Fruit fly (Drosophila melanogaster): ENCODE measurements around the gene CG6656.

The CG6656 gene

DNA sequence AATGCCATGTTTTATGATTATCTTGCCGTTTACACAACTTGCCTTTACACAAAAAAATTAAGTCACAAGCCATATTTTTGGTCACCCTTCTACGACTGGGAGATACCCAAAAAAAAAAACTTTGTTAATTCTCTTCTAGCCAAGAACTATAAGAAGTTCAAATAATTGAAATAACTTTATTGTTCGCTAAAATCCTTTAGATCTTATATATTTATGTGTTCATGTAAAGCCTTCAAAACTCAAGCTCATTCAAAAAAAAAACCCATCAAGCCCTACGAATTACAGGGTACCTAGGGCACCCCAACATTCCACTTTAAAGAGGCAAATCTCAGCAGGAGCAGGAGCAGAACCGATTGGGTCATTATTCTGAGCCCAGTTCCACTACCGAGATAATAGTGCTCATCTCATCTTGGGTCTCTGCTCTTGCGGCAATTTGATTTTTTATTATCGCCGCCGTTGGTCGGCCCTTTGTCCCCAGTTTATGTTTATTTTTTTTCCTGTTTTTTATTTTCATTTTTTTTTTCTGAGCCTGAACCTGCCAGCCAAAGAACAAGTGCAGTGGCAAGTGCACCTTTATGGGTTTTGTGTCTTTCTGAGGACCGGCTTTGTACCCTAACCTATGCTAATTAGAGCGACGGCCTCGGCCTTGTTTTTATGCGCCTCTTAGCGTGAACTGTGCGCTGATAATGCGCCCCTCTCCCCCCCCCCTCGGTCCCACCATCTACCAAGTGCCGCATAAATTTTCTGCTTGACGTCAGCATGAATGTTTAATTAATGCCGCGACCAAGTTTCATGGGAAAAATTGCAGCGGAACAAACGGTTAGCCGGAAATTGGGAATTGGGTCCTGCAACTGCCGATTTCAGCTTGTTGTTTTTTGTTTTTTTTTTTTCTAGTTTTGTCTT lies 33.4 kb upstream of the CG6656 start (continued):
- peak; percentile 14 for TF ChIP-seq CG3919 (GFP tag; optimal IDR thresholded peaks at IDR 0.05)
- no peak for TF ChIP-seq CG15336 (GFP tag; IDR thresholded peaks at IDR 0.05)
- no peak for TF ChIP-seq Lpt (GFP tag; optimal IDR thresholded peaks at IDR 0.05)
- TF ChIP-seq salr (GFP tag; optimal IDR thresholded peaks at IDR 0.05): no peak
- TF ChIP-seq CG34406 (GFP tag; optimal IDR thresholded peaks at IDR 0.05): no peak
- TF ChIP-seq dac (GFP tag; optimal IDR thresholded peaks at IDR 0.05): no peak
- peak; percentile 30 for TF ChIP-seq CG6792 (GFP tag; optimal IDR thresholded peaks at IDR 0.05)
- no peak for TF ChIP-seq eg (GFP tag; IDR thresholded peaks at IDR 0.05)
- TF ChIP-seq Eip93F (GFP tag; optimal IDR thresholded peaks at IDR 0.05): no peak
- TF ChIP-seq Hr39 (GFP tag; optimal IDR thresholded peaks at IDR 0.05): peak; percentile 19
- peak; percentile 33 for TF ChIP-seq cyc (GFP tag; optimal IDR thresholded peaks at IDR 0.05)
- TF ChIP-seq CG8319 (GFP tag; optimal IDR thresholded peaks at IDR 0.05): no peak
- TF ChIP-seq vri (GFP tag; optimal IDR thresholded peaks at IDR 0.05): no peak
- no peak for TF ChIP-seq fd85E (GFP tag; optimal IDR thresholded peaks at IDR 0.05)
- no peak for TF ChIP-seq CG6854 (GFP tag; optimal IDR thresholded peaks at IDR 0.05)
- TF ChIP-seq fd59A (GFP tag; optimal IDR thresholded peaks at IDR 0.05): no peak
- TF ChIP-seq CG9139 (GFP tag; optimal IDR thresholded peaks at IDR 0.05): peak; percentile 3
- no peak for TF ChIP-seq pdm3 (GFP tag; optimal IDR thresholded peaks at IDR 0.05)
- TF ChIP-seq CG4318 (GFP tag; optimal IDR thresholded peaks at IDR 0.05): no peak
- no peak for TF ChIP-seq CG32006 (GFP tag; optimal IDR thresholded peaks at IDR 0.05)
- no peak for TF ChIP-seq Blimp-1 (GFP tag; optimal IDR thresholded peaks at IDR 0.05)
- TF ChIP-seq CG1621 (tag; optimal IDR thresholded peaks at IDR 0.05): no peak
- TF ChIP-seq CG6163 (GFP tag; IDR thresholded peaks at IDR 0.05): peak; percentile 17; the same call in 1 of the 3 replicates
- no peak for TF ChIP-seq Gug (GFP tag; IDR thresholded peaks at IDR 0.05)
- TF ChIP-seq CG10669 (GFP tag; optimal IDR thresholded peaks at IDR 0.05): peak; percentile 42
- TF ChIP-seq spab (GFP tag; optimal IDR thresholded peaks at IDR 0.05): peak; percentile 0
- TF ChIP-seq acj6 (GFP tag; optimal IDR thresholded peaks at IDR 0.05): peak; percentile 42
- TF ChIP-seq achi (GFP tag; optimal IDR thresholded peaks at IDR 0.05): peak; percentile 1
- peak; percentile 28 for TF ChIP-seq ss (GFP tag; optimal IDR thresholded peaks at IDR 0.05)

DNA sequence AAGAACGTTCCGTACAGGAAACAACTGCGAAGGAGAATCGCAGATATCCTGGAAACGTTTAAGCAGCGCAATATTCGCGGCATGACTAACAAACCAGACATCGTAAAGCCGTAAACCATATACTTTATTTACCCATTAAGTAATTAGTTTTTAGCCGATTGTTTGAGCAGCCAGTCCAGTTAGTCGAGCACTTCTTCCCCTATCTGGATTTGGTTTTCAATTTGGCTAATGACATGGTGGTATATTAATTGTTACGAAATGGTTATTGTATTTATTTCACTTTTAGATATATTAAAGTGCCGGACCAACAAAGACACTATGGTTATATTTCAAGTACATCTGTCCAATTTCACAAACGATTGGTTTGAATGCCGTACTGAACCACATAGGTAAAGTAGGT lies 31.4 kb upstream of the CG6656 start, which contains the start of gene Gr93b:
Gr93b (minus strand) TSS at position 101 of the 400 bp plus-strand sequence.
- TF ChIP-seq CG3919 (GFP tag; optimal IDR thresholded peaks at IDR 0.05) (no peak), Met (GFP tag; optimal IDR thresholded peaks at IDR 0.05) (no peak), CG16779 (tag; optimal IDR thresholded peaks at IDR 0.05) (no peak), CG8119 (GFP tag; IDR thresholded peaks at IDR 0.05) (no peak)

DNA sequence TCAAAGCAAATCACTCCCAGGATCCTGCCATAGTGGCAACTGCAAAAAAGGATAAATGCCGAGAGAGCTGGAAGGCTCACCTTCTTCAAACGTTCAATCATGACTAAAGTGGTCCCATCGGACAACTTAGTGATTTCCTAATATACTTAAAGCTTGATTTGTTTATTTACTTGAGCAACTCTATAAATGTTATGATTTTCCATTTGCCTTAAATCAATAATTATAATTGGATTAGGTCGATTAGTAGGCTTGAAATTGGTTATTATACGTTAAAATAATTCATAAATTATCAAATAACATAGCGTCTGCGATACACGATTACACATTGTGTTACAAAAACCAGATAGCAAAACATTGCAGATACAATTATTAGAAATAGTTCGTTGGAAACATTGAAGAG lies 29.9 kb upstream of the CG6656 start, which contains the start of gene Gr93c:
Gr93c (minus strand) TSS at position 101 of the 400 bp plus-strand sequence.
- no peak for TF ChIP-seq CG7368 (GFP tag; optimal IDR thresholded peaks at IDR 0.05)
- TF ChIP-seq svp (GFP tag): no peak
- no peak for TF ChIP-seq Hr4 (GFP tag; optimal IDR thresholded peaks at IDR 0.05)
- TF ChIP-seq CG11902 (GFP tag; optimal IDR thresholded peaks at IDR 0.05): no peak
- TF ChIP-seq CG8632 (GFP tag; optimal IDR thresholded peaks at IDR 0.05): no peak
- no peak for TF ChIP-seq Smox (GFP tag; optimal IDR thresholded peaks at IDR 0.05)
- TF ChIP-seq CG31627 (GFP tag; optimal IDR thresholded peaks at IDR 0.05): no peak
- no peak for TF ChIP-seq fd59A (GFP tag; optimal IDR thresholded peaks at IDR 0.05)
- no peak for TF ChIP-seq CG10631 (GFP tag; optimal IDR thresholded peaks at IDR 0.05)
- no peak for TF ChIP-seq topi (GFP tag; optimal IDR thresholded peaks at IDR 0.05)
- no peak for TF ChIP-seq Met (GFP tag; optimal IDR thresholded peaks at IDR 0.05)
- TF ChIP-seq Gug (GFP tag; IDR thresholded peaks at IDR 0.05): no peak
- no peak for TF ChIP-seq CG16779 (tag; optimal IDR thresholded peaks at IDR 0.05)
- no peak for TF ChIP-seq CG9139 (GFP tag; optimal IDR thresholded peaks at IDR 0.05)
- no peak for TF ChIP-seq CG10669 (GFP tag; optimal IDR thresholded peaks at IDR 0.05)
